Fruit fly (Drosophila melanogaster): ENCODE results near the gene CycA.

- TF ChIP-seq ttk (optimal IDR thresholded peaks at IDR 0.05): no peak
- TF ChIP-seq h (optimal IDR thresholded peaks at IDR 0.05): no peak
- no peak for TF ChIP-seq Myc (optimal IDR thresholded peaks at IDR 0.05)
- TF ChIP-seq Sin3A (optimal IDR thresholded peaks at IDR 0.05): no peak
- TF ChIP-seq psq (optimal IDR thresholded peaks at IDR 0.05): no peak
- TF ChIP-seq insv (optimal IDR thresholded peaks at IDR 0.05): no peak
Observed at dm6 chr3L:11825560-11826153, 7.7 kb downstream of the CycA start, which contains the start of gene CG32095.
